Fruit fly (Drosophila melanogaster): ENCODE measurements around the gene CG7214.

dm6 chr2L:7722723-7723122 lies 21.9 kb downstream of the CG7214 start, which contains the start of gene CG13794:
- TF ChIP-seq lola (GFP tag; optimal IDR thresholded peaks at IDR 0.05): no peak
- no peak for TF ChIP-seq Myc (optimal IDR thresholded peaks at IDR 0.05)
- TF ChIP-seq sage (GFP tag; optimal IDR thresholded peaks at IDR 0.05): no peak
- no peak for TF ChIP-seq Sp1 (GFP tag; optimal IDR thresholded peaks at IDR 0.05)
- TF ChIP-seq Dfd (GFP tag; optimal IDR thresholded peaks at IDR 0.05): no peak
- TF ChIP-seq Hr78 (GFP tag; optimal IDR thresholded peaks at IDR 0.05): no peak
- TF ChIP-seq pan (optimal IDR thresholded peaks at IDR 0.05): no peak
- TF ChIP-seq Abd-B (GFP tag; optimal IDR thresholded peaks at IDR 0.05): no peak
- no peak for TF ChIP-seq psq (GFP tag; optimal IDR thresholded peaks at IDR 0.05)
- no peak for TF ChIP-seq fru (GFP tag; optimal IDR thresholded peaks at IDR 0.05)
- no peak for TF ChIP-seq OdsH (GFP tag; optimal IDR thresholded peaks at IDR 0.05)
- no peak for TF ChIP-seq rgr (GFP tag; optimal IDR thresholded peaks at IDR 0.05)
- TF ChIP-seq jim (GFP tag; optimal IDR thresholded peaks at IDR 0.05): no peak
- no peak for TF ChIP-seq dl (GFP tag; optimal IDR thresholded peaks at IDR 0.05; ENCODE audit: insufficient read depth in 1 of 2, partially characterized antibody in 2 of 2)

Measured in whole organism, wandering third instar larva.